Fruit fly (Drosophila melanogaster) whole organism, prepupa: ENCODE results near the gene pod1.

ENCODE experiments used
- CG15336 ChIP-seq: fragments of 200-800 bp; sonication (Bioruptor generic); IDR thresholded peaks from 2 replicates; pipeline ENCODE4 v1.3.6; 2022; ENCODE audit warnings: missing biosample characterization, missing genetic modification characterization
- Eip93F ChIP-seq: fragments of 200-800 bp; sonication (Bioruptor generic); optimal IDR thresholded peaks from 2 replicates; lab custom pipeline; 2016; ENCODE audit warnings: missing biosample characterization, mild to moderate bottlenecking, missing genetic modification characterization
- Ets96B ChIP-seq: fragments of 200-800 bp; optimal IDR thresholded peaks from 2 replicates; lab custom pipeline; 2019; ENCODE audit warnings: missing biosample characterization, mild to moderate bottlenecking, missing genetic modification characterization, moderate library complexity
- Lpt ChIP-seq: fragments of 200-800 bp; sonication (Bioruptor generic); optimal IDR thresholded peaks from 3 replicates; lab custom pipeline; 2016; ENCODE audit warnings: missing biosample characterization, missing genetic modification characterization
- Sox14 ChIP-seq: fragments of 200-800 bp; sonication (Bioruptor generic); optimal IDR thresholded peaks from 3 replicates; lab custom pipeline; 2016; ENCODE audit warnings: missing biosample characterization, missing genetic modification characterization
- achi ChIP-seq: fragments of 200-800 bp; sonication (Bioruptor generic); optimal IDR thresholded peaks from 3 replicates; lab custom pipeline; 2016; ENCODE audit warnings: missing biosample characterization, missing genetic modification characterization
- fd59A ChIP-seq: fragments of 200-800 bp; sonication (Bioruptor generic); optimal IDR thresholded peaks from 2 replicates; lab custom pipeline; 2017; ENCODE audit warnings: missing biosample characterization, mild to moderate bottlenecking, missing genetic modification characterization, missing genetic modification reagents
- net ChIP-seq: fragments of 200-800 bp; sonication (Bioruptor generic); optimal IDR thresholded peaks from 3 replicates; lab custom pipeline; 2016; ENCODE audit warnings: missing biosample characterization, missing genetic modification characterization
- svp ChIP-seq: fragments of 200-800 bp; sonication (Bioruptor generic); peaks from one replicate; lab custom pipeline; 2016; ENCODE audit warnings: missing biosample characterization, missing genetic modification characterization

- TF ChIP-seq Lpt: no peak
- TF ChIP-seq fd59A (GFP tag; lab: Kevin White, UChicago): no peak
- TF ChIP-seq Ets96B (tag; lab: Kevin White, UChicago): no peak
- TF ChIP-seq svp (GFP tag; lab: Kevin White, UChicago): peak; percentile 38
- no peak for TF ChIP-seq net (GFP tag; lab: Kevin White, UChicago)
- TF ChIP-seq Sox14 (GFP tag; lab: Kevin White, UChicago): no peak
- TF ChIP-seq achi (GFP tag; lab: Kevin White, UChicago): no peak
- no peak for TF ChIP-seq Eip93F (GFP tag; lab: Kevin White, UChicago)
- TF ChIP-seq CG15336 (GFP tag; lab: Robert Waterston, UW): no peak
Measured at dm6 chrX:6756175-6756718, 47.2 kb upstream of the pod1 start, which contains the start of gene sov.
